Worm (Caenorhabditis elegans) whole organism, early embryonic: ENCODE measurements around the gene R160.6.

Source experiments
- B0310.2 ChIP-seq: sonication (generic microtip); optimal IDR thresholded peaks from 2 replicates; lab custom pipeline; 2016; ENCODE audit warnings: mild to moderate bottlenecking, missing genetic modification characterization, missing compliant biosample characterization
- F13C5.2 ChIP-seq: sonication (generic microtip); optimal IDR thresholded peaks from 2 replicates; lab custom pipeline; 2017; ENCODE audit warnings: mild to moderate bottlenecking, missing genetic modification characterization, inconsistent platforms, missing compliant biosample characterization
- ama-1 ChIP-seq: fragments of 150-350 bp; optimal IDR thresholded peaks from 2 replicates; lab custom pipeline; 2014
- ets-7 ChIP-seq: sonication (generic microtip); optimal IDR thresholded peaks from 2 replicates; lab custom pipeline; 2016; ENCODE audit warnings: missing genotype, missing genetic modification characterization, missing compliant biosample characterization
- flt-1 ChIP-seq: fragments of 200-800 bp; sonication (Bioruptor generic); IDR thresholded peaks from 2 replicates; pipeline ENCODE4 v1.3.6; 2022; ENCODE audit warnings: missing genetic modification characterization, missing compliant biosample characterization
- hmbx-1 ChIP-seq: sonication (generic microtip); optimal IDR thresholded peaks from 2 replicates; lab custom pipeline; 2016; ENCODE audit warnings: mild to moderate bottlenecking, missing genetic modification characterization, missing compliant biosample characterization
- hmg-4 ChIP-seq: fragments of 200-800 bp; sonication (Bioruptor generic); optimal IDR thresholded peaks from 2 replicates; lab custom pipeline; 2018; ENCODE audit warnings: mild to moderate bottlenecking, missing genetic modification characterization, missing compliant biosample characterization
- hnd-1 ChIP-seq: sonication (generic microtip); optimal IDR thresholded peaks from 2 replicates; lab custom pipeline; 2016; ENCODE audit warnings: missing genetic modification characterization, missing compliant biosample characterization
- sea-1 ChIP-seq: fragments of 200-800 bp; sonication (Bioruptor generic); conservative IDR thresholded peaks from 2 replicates; pipeline ENCODE4 v1.3.6; 2022; ENCODE audit warnings: missing genetic modification characterization, missing compliant biosample characterization
- tbx-37 ChIP-seq: fragments of 200-800 bp; sonication (Bioruptor generic); conservative IDR thresholded peaks from 2 replicates; pipeline ENCODE4 v1.3.6; 2022; ENCODE audit warnings: missing genetic modification reagents, missing genetic modification characterization, missing compliant biosample characterization
- tra-4 ChIP-seq: sonication (generic microtip); optimal IDR thresholded peaks from 2 replicates; lab custom pipeline; 2017; ENCODE audit warnings: missing genetic modification characterization, missing compliant biosample characterization

DNA sequence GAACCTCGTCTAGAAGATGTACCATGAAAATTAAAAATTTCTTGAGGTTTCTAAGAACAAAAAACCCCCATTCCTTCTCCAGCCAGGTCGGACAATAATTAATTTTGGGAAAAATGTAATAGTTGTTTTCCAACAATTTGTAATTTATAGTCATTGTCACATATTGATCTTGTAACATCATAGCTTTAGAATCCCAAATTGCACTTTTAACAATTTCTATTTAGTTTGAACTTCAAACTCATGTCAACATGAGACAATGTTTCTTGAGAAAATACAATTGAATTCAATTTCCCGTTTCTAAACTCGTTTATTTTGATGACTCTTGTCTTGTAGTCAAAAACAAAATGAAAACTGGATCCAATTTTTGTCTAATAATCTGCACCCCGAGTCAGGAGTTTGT lies 27.3 kb upstream of the R160.6 start:
- TF ChIP-seq ama-1 (lab: Kevin White, UChicago), result no peak
- TF ChIP-seq ets-7 (tag; lab: Kevin White, UChicago), result no peak
- TF ChIP-seq flt-1 (GFP tag; lab: Robert Waterston, UW), result no peak
- TF ChIP-seq hmbx-1, result no peak
- TF ChIP-seq tra-4 (tag; lab: Kevin White, UChicago), result no peak
- no peak for TF ChIP-seq tbx-37 (GFP tag; lab: Robert Waterston, UW)
- TF ChIP-seq hnd-1 (tag; lab: Kevin White, UChicago), result no peak
- TF ChIP-seq F13C5.2 (tag; lab: Kevin White, UChicago), result no peak
- no peak for TF ChIP-seq sea-1 (GFP tag; lab: Robert Waterston, UW)
- TF ChIP-seq hmg-4, result no peak
- TF ChIP-seq B0310.2 (tag; lab: Kevin White, UChicago), result no peak
